Worm (Caenorhabditis elegans): ENCODE results near the gene mig-15.

- no peak for TF ChIP-seq K09A11.1 (tag; optimal IDR thresholded peaks at IDR 0.05; ENCODE audit: insufficient read depth)
- TF ChIP-seq unc-42 (tag; optimal IDR thresholded peaks at IDR 0.05): no peak
- no peak for TF ChIP-seq hlh-6 (tag; optimal IDR thresholded peaks at IDR 0.05)
- no peak for TF ChIP-seq pha-4 (tag; optimal IDR thresholded peaks at IDR 0.05)
- TF ChIP-seq ahr-1 (tag; optimal IDR thresholded peaks at IDR 0.05): no peak
- no peak for TF ChIP-seq sox-4 (tag; optimal IDR thresholded peaks at IDR 0.05)
- TF ChIP-seq lin-11 (tag; optimal IDR thresholded peaks at IDR 0.05): no peak
- no peak for TF ChIP-seq nfya-1 (tag; optimal IDR thresholded peaks at IDR 0.05)
- TF ChIP-seq pag-3 (tag; optimal IDR thresholded peaks at IDR 0.05; ENCODE audit: borderline replicate concordance): no peak
- TF ChIP-seq ama-1 (optimal IDR thresholded peaks at IDR 0.05): no peak
- no peak for TF ChIP-seq ceh-34 (tag; optimal IDR thresholded peaks at IDR 0.05)
- no peak for TF ChIP-seq dmd-4 (tag; optimal IDR thresholded peaks at IDR 0.05; ENCODE audit: borderline replicate concordance)
These were observed 348 bp downstream of the mig-15 start for ce11 chrX:10428109-10428508.
